Worm (Caenorhabditis elegans) whole organism, early embryonic: ENCODE results near the gene C33H5.1.

Experiments
- B0310.2 ChIP-seq: sonication (generic microtip); optimal IDR thresholded peaks from 2 replicates; lab custom pipeline; 2016; ENCODE audit warnings: mild to moderate bottlenecking, missing genetic modification characterization, missing compliant biosample characterization
- F13C5.2 ChIP-seq: sonication (generic microtip); optimal IDR thresholded peaks from 2 replicates; lab custom pipeline; 2017; ENCODE audit warnings: mild to moderate bottlenecking, missing genetic modification characterization, inconsistent platforms, missing compliant biosample characterization
- aly-1 ChIP-seq: sonication (generic microtip); optimal IDR thresholded peaks from 2 replicates; lab custom pipeline; 2016; ENCODE audit warnings: missing genetic modification characterization, missing compliant biosample characterization
- ama-1 ChIP-seq: fragments of 150-350 bp; optimal IDR thresholded peaks from 2 replicates; lab custom pipeline; 2014
- ceh-13 ChIP-seq: fragments of 200-800 bp; sonication (Bioruptor generic); optimal IDR thresholded peaks from 2 replicates; lab custom pipeline; 2018; ENCODE audit warnings: mild to moderate bottlenecking, missing genetic modification characterization, missing compliant biosample characterization
- ceh-36 ChIP-seq: sonication (generic microtip); optimal IDR thresholded peaks from 2 replicates; lab custom pipeline; 2016; ENCODE audit warnings: missing genetic modification characterization, inconsistent platforms, missing compliant biosample characterization
- ets-7 ChIP-seq: sonication (generic microtip); optimal IDR thresholded peaks from 2 replicates; lab custom pipeline; 2016; ENCODE audit warnings: missing genotype, missing genetic modification characterization, missing compliant biosample characterization
- flt-1 ChIP-seq: fragments of 200-800 bp; sonication (Bioruptor generic); IDR thresholded peaks from 2 replicates; pipeline ENCODE4 v1.3.6; 2022; ENCODE audit warnings: missing genetic modification characterization, missing compliant biosample characterization
- hmbx-1 ChIP-seq: sonication (generic microtip); optimal IDR thresholded peaks from 2 replicates; lab custom pipeline; 2016; ENCODE audit warnings: mild to moderate bottlenecking, missing genetic modification characterization, missing compliant biosample characterization
- hmg-4 ChIP-seq: fragments of 200-800 bp; sonication (Bioruptor generic); optimal IDR thresholded peaks from 2 replicates; lab custom pipeline; 2018; ENCODE audit warnings: mild to moderate bottlenecking, missing genetic modification characterization, missing compliant biosample characterization
- hnd-1 ChIP-seq: sonication (generic microtip); optimal IDR thresholded peaks from 2 replicates; lab custom pipeline; 2016; ENCODE audit warnings: missing genetic modification characterization, missing compliant biosample characterization
- pes-1 ChIP-seq: fragments of 200-800 bp; sonication (Bioruptor generic); IDR thresholded peaks from 2 replicates; pipeline ENCODE4 v1.3.6; 2022; ENCODE audit warnings: missing genetic modification reagents, missing genetic modification characterization, missing compliant biosample characterization
- scrt-1 ChIP-seq: fragments of 200-800 bp; sonication (Bioruptor generic); IDR thresholded peaks from 2 replicates; pipeline ENCODE4 v1.3.6; 2022; ENCODE audit warnings: missing genetic modification characterization, missing compliant biosample characterization
- sea-1 ChIP-seq: fragments of 200-800 bp; sonication (Bioruptor generic); conservative IDR thresholded peaks from 2 replicates; pipeline ENCODE4 v1.3.6; 2022; ENCODE audit warnings: missing genetic modification characterization, missing compliant biosample characterization
- tbx-11 ChIP-seq: fragments of 200-800 bp; sonication (Bioruptor generic); IDR thresholded peaks from 2 replicates; pipeline ENCODE4 v1.3.6; 2022; ENCODE audit warnings: missing genetic modification characterization, missing compliant biosample characterization
- tbx-37 ChIP-seq: fragments of 200-800 bp; sonication (Bioruptor generic); conservative IDR thresholded peaks from 2 replicates; pipeline ENCODE4 v1.3.6; 2022; ENCODE audit warnings: missing genetic modification reagents, missing genetic modification characterization, missing compliant biosample characterization
- tra-4 ChIP-seq: sonication (generic microtip); optimal IDR thresholded peaks from 2 replicates; lab custom pipeline; 2017; ENCODE audit warnings: missing genetic modification characterization, missing compliant biosample characterization

C33H5.1 gene

DNA sequence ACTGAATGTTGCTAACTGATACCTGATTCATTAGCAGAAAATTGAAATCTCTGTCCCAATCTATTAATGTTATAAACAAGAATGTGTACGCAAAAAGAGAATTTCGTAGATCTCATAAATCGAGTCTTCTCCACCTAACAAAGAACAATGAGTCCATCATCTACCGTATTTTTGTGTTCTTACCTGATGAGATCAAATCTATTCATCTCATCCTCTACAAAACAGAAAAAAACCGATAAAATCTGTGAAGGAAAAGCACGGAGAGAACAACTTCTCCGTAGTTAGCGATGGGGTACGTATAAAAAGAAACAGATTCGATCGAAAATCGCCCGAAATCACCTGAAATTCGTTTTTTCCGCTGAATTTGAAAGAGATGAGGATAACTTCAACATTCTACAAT is at the start of gene C33H5.1:
Gene C33H5.1, plus strand, starts transcription at position 330 of the 400 bp plus-strand sequence.
- no peak for TF ChIP-seq tbx-37 (GFP tag; lab: Robert Waterston, UW)
- TF ChIP-seq ets-7 (tag; lab: Kevin White, UChicago): no peak
- TF ChIP-seq ama-1: no peak
- TF ChIP-seq ceh-13 (GFP tag; lab: Kevin White, UChicago): no peak
- no peak for TF ChIP-seq ceh-36 (tag; lab: Kevin White, UChicago)

DNA sequence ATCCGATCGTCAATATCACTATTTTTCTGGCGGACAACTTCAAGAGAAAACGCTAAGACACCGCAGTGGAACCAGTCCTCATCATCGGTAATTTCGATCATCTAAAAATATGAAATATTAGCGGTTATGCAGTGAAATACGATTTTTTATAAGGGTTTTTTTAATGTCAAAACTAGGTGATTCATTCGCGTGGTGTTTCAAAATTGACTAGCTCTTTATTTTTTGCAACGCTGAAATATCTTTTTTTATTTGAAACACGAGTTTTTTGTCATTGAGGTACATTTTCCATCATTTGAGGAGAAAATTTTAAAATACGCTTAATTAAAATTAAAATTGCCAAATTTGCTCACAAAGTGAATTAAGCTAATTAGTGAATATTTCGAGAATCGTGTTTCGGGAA is 49.2 kb upstream of the C33H5.1 start, which contains the start of gene dsb-3:
Gene dsb-3, minus strand, starts transcription at position 101 of the 400 bp plus-strand sequence.
- TF ChIP-seq hmbx-1 (tag; lab: Kevin White, UChicago) (no peak), flt-1 (GFP tag; lab: Robert Waterston, UW) (no peak), sea-1 (GFP tag; lab: Robert Waterston, UW) (no peak), tbx-37 (GFP tag; lab: Robert Waterston, UW) (no peak), ceh-36 (tag; lab: Kevin White, UChicago) (no peak), B0310.2 (tag; lab: Kevin White, UChicago) (no peak), hmg-4 (no peak)

- TF ChIP-seq ceh-36 (tag; lab: Kevin White, UChicago) (no peak), ama-1 (no peak), tra-4 (tag; lab: Kevin White, UChicago) (no peak), flt-1 (GFP tag; lab: Robert Waterston, UW) (no peak), hnd-1 (tag; lab: Kevin White, UChicago) (no peak), pes-1 (GFP tag; lab: Robert Waterston, UW) (no peak), sea-1 (GFP tag; lab: Robert Waterston, UW) (no peak), tbx-11 (no peak), aly-1 (tag; lab: Kevin White, UChicago) (no peak), ceh-13 (GFP tag; lab: Kevin White, UChicago) (no peak), tbx-37 (GFP tag; lab: Robert Waterston, UW) (no peak), hmg-4 (no peak), scrt-1 (GFP tag; lab: Robert Waterston, UW) (no peak), hmbx-1 (tag; lab: Kevin White, UChicago) (no peak), ets-7 (tag; lab: Kevin White, UChicago) (no peak), F13C5.2 (tag; lab: Kevin White, UChicago) (no peak), B0310.2 (tag; lab: Kevin White, UChicago) (no peak)
These were observed 48.6 kb upstream of the C33H5.1 start, which contains the start of gene del-7 for ce11 chrIV:7760117-7760516. del-7 (plus strand) TSS chrIV:7760417.

- TF ChIP-seq ama-1 (no peak), F13C5.2 (tag; lab: Kevin White, UChicago) (no peak), ceh-13 (GFP tag; lab: Kevin White, UChicago) (no peak), hmg-4 (no peak), aly-1 (tag; lab: Kevin White, UChicago) (no peak), tra-4 (tag; lab: Kevin White, UChicago) (no peak), scrt-1 (GFP tag; lab: Robert Waterston, UW) (no peak), hnd-1 (tag; lab: Kevin White, UChicago) (no peak)
These were observed 45.0 kb upstream of the C33H5.1 start, which contains the start of the genes C46A5.6 and C46A5.1 for ce11 chrIV:7763748-7764147. C46A5.6 (minus strand) TSS chrIV:7763848. C46A5.1 (plus strand) TSS chrIV:7763931.

DNA sequence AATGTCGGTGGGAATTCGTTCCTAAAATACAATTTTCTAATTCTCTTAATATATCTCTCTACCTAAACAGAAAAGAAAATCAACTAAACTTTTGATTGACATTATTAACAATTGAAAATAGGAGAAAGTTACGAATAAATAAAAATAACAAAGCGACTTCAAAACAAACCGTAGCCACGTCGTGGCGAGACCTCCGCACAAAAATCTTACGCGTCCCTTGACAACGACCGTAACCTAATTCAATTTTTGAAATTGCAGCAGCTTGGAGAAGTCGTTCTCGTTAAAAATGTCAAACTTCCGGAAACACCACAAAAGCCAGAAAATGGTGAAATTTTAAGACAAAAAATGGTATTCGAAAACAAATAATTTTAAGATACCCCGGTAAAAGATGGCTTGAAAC is 44.4 kb upstream of the C33H5.1 start:
- TF ChIP-seq pes-1 (GFP tag; lab: Robert Waterston, UW): no peak
- no peak for TF ChIP-seq hmbx-1 (tag; lab: Kevin White, UChicago)
- no peak for TF ChIP-seq F13C5.2 (tag; lab: Kevin White, UChicago)
- TF ChIP-seq tra-4 (tag; lab: Kevin White, UChicago): no peak
- no peak for TF ChIP-seq aly-1 (tag; lab: Kevin White, UChicago)
- no peak for TF ChIP-seq sea-1 (GFP tag; lab: Robert Waterston, UW)
- no peak for TF ChIP-seq tbx-37 (GFP tag; lab: Robert Waterston, UW)

DNA sequence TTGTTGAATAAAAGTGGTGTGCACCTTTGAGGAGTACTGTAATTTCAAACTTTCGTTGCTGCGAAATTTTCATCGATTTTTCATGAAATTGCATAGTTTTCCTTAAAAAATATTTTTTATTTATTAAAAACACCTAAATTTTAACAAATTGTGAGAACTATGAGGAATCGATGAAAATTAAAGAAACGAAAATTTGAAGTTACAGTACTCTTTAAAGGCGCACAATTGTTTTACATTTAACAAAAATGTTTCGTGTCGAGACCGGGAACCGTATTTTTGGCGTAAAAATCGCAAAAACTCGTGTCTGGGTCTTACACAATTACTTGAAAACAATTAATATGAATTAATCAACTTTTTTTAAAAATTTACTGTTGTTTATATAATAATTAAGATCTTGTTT is 38.5 kb upstream of the C33H5.1 start, which contains the start of gene rdl-1:
Gene rdl-1, minus strand, starts transcription at position 101 of the 400 bp plus-strand sequence.
- TF ChIP-seq scrt-1 (GFP tag; lab: Robert Waterston, UW) (no peak), tra-4 (tag; lab: Kevin White, UChicago) (no peak), pes-1 (GFP tag; lab: Robert Waterston, UW) (no peak), ets-7 (tag; lab: Kevin White, UChicago) (no peak), B0310.2 (tag; lab: Kevin White, UChicago) (no peak), ama-1 (no peak), tbx-37 (GFP tag; lab: Robert Waterston, UW) (no peak), aly-1 (tag; lab: Kevin White, UChicago) (no peak), sea-1 (GFP tag; lab: Robert Waterston, UW) (no peak), F13C5.2 (tag; lab: Kevin White, UChicago) (no peak), ceh-36 (tag; lab: Kevin White, UChicago) (no peak), hmbx-1 (tag; lab: Kevin White, UChicago) (no peak), hmg-4 (no peak), flt-1 (GFP tag; lab: Robert Waterston, UW) (no peak), hnd-1 (tag; lab: Kevin White, UChicago) (no peak), tbx-11 (no peak), ceh-13 (GFP tag; lab: Kevin White, UChicago) (no peak)

- TF ChIP-seq flt-1 (GFP tag; lab: Robert Waterston, UW): no peak
- no peak for TF ChIP-seq ceh-36 (tag; lab: Kevin White, UChicago)
- TF ChIP-seq tra-4 (tag; lab: Kevin White, UChicago): no peak
- no peak for TF ChIP-seq ceh-13 (GFP tag; lab: Kevin White, UChicago)
- TF ChIP-seq F13C5.2 (tag; lab: Kevin White, UChicago): no peak
- TF ChIP-seq B0310.2 (tag; lab: Kevin White, UChicago): no peak
These were observed 34.5 kb upstream of the C33H5.1 start, which contains the start of the genes hcf-1 and swd-2.2 for ce11 chrIV:7774206-7774605. hcf-1 (minus strand) TSS chrIV:7774275. swd-2.2 (plus strand) TSS chrIV:7774411.
